Fruit fly (Drosophila melanogaster) whole organism, embryonic: Measurements from ENCODE around the gene CG13609.

Experiments
- B-H2 ChIP-seq: fragments of 200-800 bp; sonication (Bioruptor generic); optimal IDR thresholded peaks from 2 replicates; lab custom pipeline; 2018; ENCODE audit warnings: missing biosample characterization, mild to moderate bottlenecking, missing genetic modification characterization
- Bteb2 ChIP-seq: fragments of 200-800 bp; sonication (Bioruptor generic); optimal IDR thresholded peaks from 2 replicates; lab custom pipeline; 2016; ENCODE audit warnings: missing biosample characterization, missing genetic modification characterization
- CG10366 ChIP-seq: fragments of 200-800 bp; sonication (Bioruptor generic); IDR thresholded peaks from 2 replicates; pipeline ENCODE4 v1.3.6; 2022; ENCODE audit warnings: missing biosample characterization, missing genetic modification characterization
- CG10462 ChIP-seq: fragments of 200-800 bp; sonication (Bioruptor generic); optimal IDR thresholded peaks from 2 replicates; lab custom pipeline; 2016; ENCODE audit warnings: missing biosample characterization, missing genetic modification characterization
- CG11247 ChIP-seq: fragments of 200-800 bp; sonication (Bioruptor generic); IDR thresholded peaks from 2 replicates; pipeline ENCODE4 v1.3.6; 2022; ENCODE audit warnings: missing biosample characterization, missing genetic modification characterization
- CG12769 ChIP-seq: fragments of 200-800 bp; sonication (Bioruptor generic); optimal IDR thresholded peaks from 2 replicates; lab custom pipeline; 2019; ENCODE audit warnings: missing biosample characterization, mild to moderate bottlenecking, missing genetic modification characterization, moderate library complexity
- CG13287 ChIP-seq: fragments of 200-800 bp; sonication (Bioruptor generic); IDR thresholded peaks from 2 replicates; pipeline ENCODE4 v1.3.6; 2022; ENCODE audit warnings: missing biosample characterization, missing genetic modification characterization; ENCODE audit not compliant: partially characterized antibody
- CG13775 ChIP-seq: fragments of 200-800 bp; sonication (Bioruptor generic); optimal IDR thresholded peaks from 3 replicates; lab custom pipeline; 2017; ENCODE audit warnings: missing biosample characterization, mild to moderate bottlenecking, missing genetic modification characterization
- CG14965 ChIP-seq: fragments of 200-800 bp; sonication (Bioruptor generic); optimal IDR thresholded peaks from 2 replicates; lab custom pipeline; 2016; ENCODE audit warnings: missing biosample characterization, missing genetic modification characterization, borderline replicate concordance
- CG15514 ChIP-seq: fragments of 200-800 bp; sonication (Bioruptor generic); optimal IDR thresholded peaks from 3 replicates; lab custom pipeline; 2017; ENCODE audit warnings: missing biosample characterization, missing genetic modification characterization, mild to moderate bottlenecking, moderate library complexity, missing genetic modification reagents
- CG16813 ChIP-seq: fragments of 200-800 bp; sonication (Bioruptor generic); IDR thresholded peaks from 3 replicates; pipeline ENCODE4 v1.3.6; 2022; ENCODE audit warnings: missing biosample characterization, missing genetic modification characterization; ENCODE audit not compliant: partially characterized antibody
- CG18011 ChIP-seq: fragments of 200-800 bp; sonication (Bioruptor generic); optimal IDR thresholded peaks from 2 replicates; lab custom pipeline; 2017; ENCODE audit warnings: missing biosample characterization, missing genetic modification characterization, mild to moderate bottlenecking, moderate library complexity, missing genotype
- CG2712 ChIP-seq: fragments of 200-800 bp; optimal IDR thresholded peaks from 3 replicates; lab custom pipeline; 2019; ENCODE audit warnings: missing biosample characterization, mild to moderate bottlenecking, missing genetic modification characterization, moderate library complexity
- CG2889 ChIP-seq: fragments of 200-800 bp; sonication (Bioruptor generic); IDR thresholded peaks from 3 replicates; pipeline ENCODE4 v1.3.6; 2022; ENCODE audit warnings: missing biosample characterization, missing genetic modification characterization
- CG34224 ChIP-seq: fragments of 200-800 bp; sonication (Bioruptor generic); IDR thresholded peaks from 3 replicates; pipeline ENCODE4 v1.3.6; 2022; ENCODE audit warnings: missing biosample characterization, missing genetic modification characterization; ENCODE audit not compliant: partially characterized antibody
- CG34376 ChIP-seq: fragments of 200-800 bp; sonication (Bioruptor generic); optimal IDR thresholded peaks from 2 replicates; lab custom pipeline; 2018; ENCODE audit warnings: missing biosample characterization, mild to moderate bottlenecking, missing genetic modification characterization
- CG6689 ChIP-seq: fragments of 200-800 bp; sonication (Bioruptor generic); IDR thresholded peaks from 2 replicates; pipeline ENCODE4 v1.3.6; 2022; ENCODE audit warnings: missing biosample characterization, missing genetic modification characterization
- CG7271 ChIP-seq: fragments of 200-800 bp; sonication (Bioruptor generic); optimal IDR thresholded peaks from 2 replicates; lab custom pipeline; 2018; ENCODE audit warnings: missing biosample characterization, mild to moderate bottlenecking, missing genetic modification characterization, moderate library complexity
- CG8290 ChIP-seq, 3 experiments: fragments of 200-800 bp; sonication (Bioruptor generic); optimal IDR thresholded peaks; 2 replicates each; lab custom pipeline; 2016 to 2019; ENCODE audit warnings: missing biosample characterization in 3 of 3, missing genetic modification characterization in 3 of 3, mild to moderate bottlenecking in 2 of 3, moderate library complexity in 1 of 3
- CG9817 ChIP-seq: fragments of 200-800 bp; sonication (Bioruptor generic); optimal IDR thresholded peaks from 2 replicates; lab custom pipeline; 2018; ENCODE audit warnings: missing biosample characterization, mild to moderate bottlenecking, missing genetic modification characterization, moderate library complexity
- CG9876 ChIP-seq: fragments of 200-800 bp; sonication (Bioruptor generic); optimal IDR thresholded peaks from 2 replicates; lab custom pipeline; 2016; ENCODE audit warnings: missing biosample characterization, missing genetic modification characterization
- D19B ChIP-seq: fragments of 200-800 bp; sonication (Bioruptor generic); optimal IDR thresholded peaks from 2 replicates; lab custom pipeline; 2017; ENCODE audit warnings: missing biosample characterization, mild to moderate bottlenecking, missing genetic modification characterization
- Dip3 ChIP-seq: fragments of 200-800 bp; sonication (Bioruptor generic); optimal IDR thresholded peaks from 3 replicates; lab custom pipeline; 2016; ENCODE audit warnings: missing biosample characterization, missing genetic modification characterization
- Dll ChIP-seq: fragments of 200-800 bp; sonication (Bioruptor generic); IDR thresholded peaks from 4 replicates; pipeline ENCODE4 v1.3.6; 2022; ENCODE audit warnings: missing biosample characterization, missing genetic modification characterization; ENCODE audit not compliant: partially characterized antibody
- Ets97D ChIP-seq: fragments of 200-800 bp; sonication (Bioruptor generic); optimal IDR thresholded peaks from 3 replicates; lab custom pipeline; 2016; ENCODE audit warnings: missing biosample characterization, missing genetic modification characterization
- Gug ChIP-seq: fragments of 200-800 bp; sonication (Bioruptor generic); IDR thresholded peaks from 4 replicates; pipeline ENCODE4 v1.3.6; 2022; ENCODE audit warnings: missing biosample characterization, missing genetic modification characterization
- HLH54F ChIP-seq: fragments of 200-800 bp; sonication (Bioruptor generic); optimal IDR thresholded peaks from 3 replicates; lab custom pipeline; 2016; ENCODE audit warnings: missing biosample characterization, missing genetic modification characterization
- Hsf ChIP-seq: fragments of 200-800 bp; sonication (Bioruptor generic); optimal IDR thresholded peaks from 3 replicates; lab custom pipeline; 2016; ENCODE audit warnings: missing biosample characterization, missing genetic modification characterization
- MBD-R2 ChIP-seq: fragments of 200-800 bp; sonication (Bioruptor generic); IDR thresholded peaks from 2 replicates; pipeline ENCODE4 v1.3.6; 2022; ENCODE audit warnings: missing biosample characterization, missing genetic modification characterization
- MESR4 ChIP-seq: fragments of 200-800 bp; sonication (Bioruptor generic); optimal IDR thresholded peaks from 2 replicates; lab custom pipeline; 2018; ENCODE audit warnings: missing biosample characterization, mild to moderate bottlenecking, missing genetic modification characterization, moderate library complexity
- Mad ChIP-seq: fragments of 200-800 bp; sonication (Bioruptor generic); optimal IDR thresholded peaks from 2 replicates; lab custom pipeline; 2016; ENCODE audit warnings: missing biosample characterization, missing genetic modification characterization
- Nf-YC ChIP-seq: fragments of 200-800 bp; optimal IDR thresholded peaks from 3 replicates; lab custom pipeline; 2019; ENCODE audit warnings: missing biosample characterization, mild to moderate bottlenecking, missing genetic modification characterization, moderate library complexity
- Optix ChIP-seq: fragments of 200-800 bp; sonication (Bioruptor generic); IDR thresholded peaks from 3 replicates; pipeline ENCODE4 v1.3.6; 2022; ENCODE audit warnings: missing biosample characterization, missing genetic modification characterization
- Poxn ChIP-seq: fragments of 200-800 bp; sonication (Bioruptor generic); IDR thresholded peaks from 2 replicates; pipeline ENCODE4 v1.3.6; 2022; ENCODE audit warnings: missing biosample characterization, missing genetic modification characterization
- Side ChIP-seq: fragments of 200-800 bp; sonication (Bioruptor generic); optimal IDR thresholded peaks from 2 replicates; lab custom pipeline; 2016; ENCODE audit warnings: missing biosample characterization, missing genetic modification characterization
- Sox100B ChIP-seq: fragments of 200-800 bp; sonication (Bioruptor generic); optimal IDR thresholded peaks from 3 replicates; lab custom pipeline; 2018; ENCODE audit warnings: missing biosample characterization, mild to moderate bottlenecking, missing genetic modification characterization
- Vsx1 ChIP-seq: fragments of 200-800 bp; sonication (Bioruptor generic); optimal IDR thresholded peaks from 2 replicates; lab custom pipeline; 2017; ENCODE audit warnings: missing biosample characterization, mild to moderate bottlenecking, missing genetic modification characterization, missing genetic modification reagents
- Xrp1 ChIP-seq: fragments of 200-800 bp; sonication (Bioruptor generic); IDR thresholded peaks from 2 replicates; pipeline ENCODE4 v1.3.6; 2022; ENCODE audit warnings: missing biosample characterization, missing genetic modification characterization
- ap ChIP-seq: fragments of 200-800 bp; sonication (Bioruptor generic); IDR thresholded peaks from 2 replicates; pipeline ENCODE4 v1.3.6; 2022; ENCODE audit warnings: missing biosample characterization, missing genetic modification characterization
- bbx ChIP-seq: fragments of 200-800 bp; sonication (Bioruptor generic); IDR thresholded peaks from 2 replicates; pipeline ENCODE4 v1.3.6; 2022; ENCODE audit warnings: missing biosample characterization, missing genetic modification characterization; ENCODE audit not compliant: partially characterized antibody
- chinmo ChIP-seq: fragments of 200-800 bp; sonication (Bioruptor generic); IDR thresholded peaks from 4 replicates; pipeline ENCODE4 v1.3.6; 2022; ENCODE audit warnings: missing biosample characterization, missing genetic modification characterization; ENCODE audit not compliant: partially characterized antibody
- da ChIP-seq: fragments of 200-800 bp; sonication (Bioruptor generic); optimal IDR thresholded peaks from 2 replicates; lab custom pipeline; 2016; ENCODE audit warnings: missing biosample characterization, missing genetic modification characterization
- ems ChIP-seq: fragments of 200-800 bp; sonication (Bioruptor generic); optimal IDR thresholded peaks from 3 replicates; lab custom pipeline; 2016; ENCODE audit warnings: missing biosample characterization, missing genetic modification characterization
- fru ChIP-seq: fragments of >200 bp; optimal IDR thresholded peaks from 2 replicates; lab custom pipeline; 2017
- ftz-f1 ChIP-seq: fragments of 200-800 bp; sonication (Bioruptor generic); optimal IDR thresholded peaks from 2 replicates; lab custom pipeline; 2016; ENCODE audit warnings: missing biosample characterization, missing genetic modification characterization
- hb ChIP-seq: fragments of 200-800 bp; sonication (Bioruptor generic); IDR thresholded peaks from 3 replicates; pipeline ENCODE4 v1.3.6; 2022; ENCODE audit warnings: missing biosample characterization, missing genetic modification characterization; ENCODE audit not compliant: partially characterized antibody
- inv ChIP-seq: fragments of 200-800 bp; sonication (Bioruptor generic); IDR thresholded peaks from 2 replicates; pipeline ENCODE4 v1.3.6; 2022; ENCODE audit warnings: missing biosample characterization, missing genetic modification characterization; ENCODE audit not compliant: partially characterized antibody
- row ChIP-seq: fragments of 200-800 bp; sonication (Bioruptor generic); IDR thresholded peaks from 3 replicates; pipeline ENCODE4 v1.3.6; 2022; ENCODE audit warnings: missing biosample characterization, missing genetic modification characterization
- sna ChIP-seq: fragments of 200-800 bp; sonication (Bioruptor generic); IDR thresholded peaks from 2 replicates; pipeline ENCODE4 v1.3.6; 2022; ENCODE audit warnings: missing biosample characterization, missing genetic modification characterization; ENCODE audit not compliant: partially characterized antibody
- vnd ChIP-seq: fragments of 200-800 bp; sonication (Bioruptor generic); IDR thresholded peaks from 3 replicates; pipeline ENCODE4 v1.3.6; 2022; ENCODE audit warnings: missing biosample characterization, missing genetic modification characterization; ENCODE audit not compliant: partially characterized antibody

Gene CG13609

DNA sequence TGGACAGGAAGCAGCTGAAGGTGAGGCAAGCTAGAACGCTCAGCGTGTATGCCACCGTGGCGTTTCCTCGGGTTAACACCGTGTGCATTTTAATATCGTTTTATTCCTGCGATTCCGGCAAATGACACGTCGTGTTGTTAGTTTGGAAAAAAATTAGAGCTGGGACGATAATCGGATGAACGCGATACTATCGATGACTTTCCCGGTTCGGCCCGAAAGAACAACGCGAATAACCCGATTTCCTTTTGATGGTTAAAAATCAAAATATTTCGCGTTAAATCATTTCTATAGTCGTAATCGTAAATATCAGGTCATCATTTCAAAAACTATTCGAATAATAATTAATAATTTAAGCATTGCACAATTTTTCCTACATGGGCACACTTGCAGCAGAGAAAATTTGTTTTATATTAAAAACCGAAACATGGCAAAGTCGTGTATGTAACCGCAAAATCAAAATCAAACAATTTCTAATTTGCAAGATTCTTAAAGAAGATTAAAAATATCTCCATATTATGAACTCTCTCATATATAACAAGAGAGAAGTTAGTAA, 3.1 kb downstream of the CG13609 start, which contains the start of gene Spase22-23 (continued):
- no peak for TF ChIP-seq CG18011 (GFP tag; lab: Kevin White, UChicago)
- TF ChIP-seq sna (GFP tag; lab: Robert Waterston, UW) = peak; percentile 82
- no peak for TF ChIP-seq CG34376
- no peak for TF ChIP-seq CG2712
- peak; percentile 95 for TF ChIP-seq CG34224 (GFP tag; lab: Robert Waterston, UW)
- no peak for TF ChIP-seq Nf-YC (tag; lab: Kevin White, UChicago)
- no peak for TF ChIP-seq D19B (GFP tag; lab: Kevin White, UChicago)
- TF ChIP-seq CG11247 (GFP tag; lab: Robert Waterston, UW) = no peak; the same call in 1 of the 2 replicates
- TF ChIP-seq B-H2 (GFP tag; lab: Kevin White, UChicago) = no peak
- TF ChIP-seq CG13775 (GFP tag; lab: Kevin White, UChicago) = no peak
- TF ChIP-seq Mad (GFP tag; lab: Kevin White, UChicago) = no peak
- no peak for TF ChIP-seq HLH54F (GFP tag; lab: Kevin White, UChicago)
- no peak for TF ChIP-seq Side (GFP tag; lab: Kevin White, UChicago)
- no peak for TF ChIP-seq CG15514 (GFP tag; lab: Kevin White, UChicago)
- peak; percentile 95 for TF ChIP-seq chinmo (GFP tag; lab: Robert Waterston, UW)
- no peak for TF ChIP-seq CG9817
- TF ChIP-seq CG10366 = no peak
- no peak for TF ChIP-seq da (GFP tag; lab: Kevin White, UChicago)
- peak; percentile 94 for TF ChIP-seq CG16813 (GFP tag; lab: Robert Waterston, UW)
- TF ChIP-seq Poxn = no peak
- peak; percentile 91 for TF ChIP-seq vnd (GFP tag; lab: Robert Waterston, UW)
- peak; percentile 92 for TF ChIP-seq hb (GFP tag; lab: Robert Waterston, UW)
- TF ChIP-seq CG12769 (tag; lab: Kevin White, UChicago) = no peak
- TF ChIP-seq Bteb2 (GFP tag; lab: Kevin White, UChicago) = no peak
- TF ChIP-seq CG9876 (GFP tag; lab: Kevin White, UChicago) = no peak
- TF ChIP-seq inv (GFP tag; lab: Robert Waterston, UW) = peak; percentile 92
- TF ChIP-seq Ets97D (GFP tag; lab: Kevin White, UChicago) = no peak
- TF ChIP-seq Optix (GFP tag; lab: Robert Waterston, UW) = no peak
- TF ChIP-seq Xrp1 (GFP tag; lab: Robert Waterston, UW) = no peak
- TF ChIP-seq fru (lab: Kevin White, UChicago) = no peak
- no peak for TF ChIP-seq ftz-f1 (GFP tag; lab: Kevin White, UChicago)
- TF ChIP-seq CG2889 = no peak
- TF ChIP-seq CG14965 (GFP tag; lab: Kevin White, UChicago) = no peak
- TF ChIP-seq Dll = peak; percentile 92
- TF ChIP-seq ap = no peak
- peak; percentile 94 for TF ChIP-seq CG13287
- no peak for TF ChIP-seq Sox100B (GFP tag; lab: Kevin White, UChicago)
- peak; percentile 44 for TF ChIP-seq MBD-R2
- no peak for TF ChIP-seq CG8290 (GFP tag; optimal IDR thresholded peaks at IDR 0.05; lab: Kevin White, UChicago)
- peak in 1 of 2 experiments; percentile 54 for TF ChIP-seq CG8290 (tag; optimal IDR thresholded peaks at IDR 0.05; lab: Kevin White, UChicago)
- no peak for TF ChIP-seq Hsf
- TF ChIP-seq MESR4 = peak; percentile 82
- TF ChIP-seq CG10462 (GFP tag; lab: Kevin White, UChicago) = no peak
- TF ChIP-seq CG7271 (tag; lab: Kevin White, UChicago) = no peak
- TF ChIP-seq Vsx1 = no peak
- TF ChIP-seq row (GFP tag; lab: Robert Waterston, UW) = no peak; the same call in 2 of the 3 replicates
- no peak for TF ChIP-seq Dip3 (GFP tag; lab: Kevin White, UChicago)
- TF ChIP-seq CG6689 (GFP tag; lab: Robert Waterston, UW) = no peak
- TF ChIP-seq ems (GFP tag; lab: Kevin White, UChicago) = no peak
- TF ChIP-seq bbx (GFP tag; lab: Robert Waterston, UW) = peak; percentile 97
- TF ChIP-seq Gug (GFP tag; lab: Robert Waterston, UW) = peak; percentile 10; the same call in 1 of the 4 replicates
